Worm (Caenorhabditis elegans) whole organism, young adult: ENCODE data around the gene ccz-1.

Source experiments
- B0261.1 ChIP-seq: sonication (generic microtip); optimal IDR thresholded peaks from 2 replicates; lab custom pipeline; 2016; ENCODE audit warnings: mild to moderate bottlenecking, missing genetic modification characterization, moderate library complexity, missing compliant biosample characterization
- B0336.3 ChIP-seq: fragments of 200-800 bp; sonication (Bioruptor generic); IDR thresholded peaks from 2 replicates; pipeline ENCODE4 v1.3.6; 2022; ENCODE audit warnings: missing genetic modification characterization, missing compliant biosample characterization
- D2030.7 ChIP-seq: fragments of 200-800 bp; sonication (Bioruptor generic); IDR thresholded peaks from 2 replicates; pipeline ENCODE4 v1.3.6; 2022; ENCODE audit warnings: missing genetic modification reagents, missing genetic modification characterization, missing compliant biosample characterization
- F23B12.7 ChIP-seq: sonication (generic microtip); optimal IDR thresholded peaks from 2 replicates; lab custom pipeline; 2017; ENCODE audit warnings: missing genetic modification characterization, mild to moderate bottlenecking, missing compliant biosample characterization, antibody characterized with exemption, moderate library complexity; ENCODE audit not compliant: insufficient read depth
- F39B2.1 ChIP-seq: fragments of 200-800 bp; sonication (Bioruptor generic); IDR thresholded peaks from 2 replicates; pipeline ENCODE4 v1.3.6; 2022; ENCODE audit warnings: missing genetic modification reagents, missing genetic modification characterization, missing compliant biosample characterization
- F49E8.2 ChIP-seq: sonication (generic microtip); optimal IDR thresholded peaks from 3 replicates; lab custom pipeline; 2017; ENCODE audit warnings: missing genetic modification characterization, mild to moderate bottlenecking, missing compliant biosample characterization, antibody characterized with exemption, moderate library complexity; ENCODE audit not compliant: insufficient read depth
- F55B11.4 ChIP-seq: sonication (generic microtip); optimal IDR thresholded peaks from 2 replicates; lab custom pipeline; 2016; ENCODE audit warnings: missing compliant biosample characterization, missing genetic modification characterization, borderline replicate concordance; ENCODE audit not compliant: insufficient read depth
- F57A8.1 ChIP-seq: fragments of 200-800 bp; sonication (Bioruptor generic); optimal IDR thresholded peaks from 2 replicates; lab custom pipeline; 2018; ENCODE audit warnings: mild to moderate bottlenecking, missing genetic modification characterization, moderate library complexity, missing compliant biosample characterization
- T07F8.4 ChIP-seq: sonication (generic microtip); optimal IDR thresholded peaks from 2 replicates; lab custom pipeline; 2016; ENCODE audit warnings: mild to moderate bottlenecking, missing genetic modification characterization, moderate library complexity, missing compliant biosample characterization
- Y67H2A.10 ChIP-seq: fragments of 200-800 bp; sonication (Bioruptor generic); conservative IDR thresholded peaks from 2 replicates; pipeline ENCODE4 v1.3.6; 2022; ENCODE audit warnings: missing genetic modification reagents, missing genetic modification characterization, missing compliant biosample characterization
- aptf-2 ChIP-seq: fragments of 200-800 bp; sonication (Bioruptor generic); conservative IDR thresholded peaks from 2 replicates; pipeline ENCODE4 v1.3.6; 2022; ENCODE audit warnings: missing genetic modification reagents, missing genetic modification characterization, missing compliant biosample characterization
- athp-1 ChIP-seq: sonication (generic microtip); optimal IDR thresholded peaks from 2 replicates; lab custom pipeline; 2017; ENCODE audit warnings: mild to moderate bottlenecking, missing genetic modification characterization, missing compliant biosample characterization
- attf-3 ChIP-seq: fragments of 200-800 bp; sonication (Bioruptor generic); conservative IDR thresholded peaks from 2 replicates; pipeline ENCODE4 v1.3.6; 2022; ENCODE audit warnings: missing genetic modification reagents, missing genetic modification characterization, missing compliant biosample characterization
- attf-5 ChIP-seq: fragments of 200-800 bp; sonication (Bioruptor generic); optimal IDR thresholded peaks from 2 replicates; lab custom pipeline; 2018; ENCODE audit warnings: mild to moderate bottlenecking, missing genetic modification characterization, missing compliant biosample characterization
- ceh-100 ChIP-seq: fragments of 200-800 bp; sonication (Bioruptor generic); IDR thresholded peaks from 2 replicates; pipeline ENCODE4 v1.3.6; 2022; ENCODE audit warnings: missing genetic modification reagents, missing genetic modification characterization, missing compliant biosample characterization
- ceh-27 ChIP-seq: fragments of 200-800 bp; sonication (Bioruptor generic); optimal IDR thresholded peaks from 2 replicates; lab custom pipeline; 2018; ENCODE audit warnings: mild to moderate bottlenecking, missing genetic modification characterization, moderate library complexity, missing compliant biosample characterization
- ceh-40 ChIP-seq: fragments of 200-800 bp; sonication (Bioruptor generic); IDR thresholded peaks from 2 replicates; pipeline ENCODE4 v1.3.6; 2022; ENCODE audit warnings: missing genetic modification characterization, missing compliant biosample characterization
- ceh-79 ChIP-seq: sonication (generic microtip); optimal IDR thresholded peaks from 2 replicates; lab custom pipeline; 2017; ENCODE audit warnings: mild to moderate bottlenecking, missing genetic modification characterization, missing compliant biosample characterization
- ceh-91 ChIP-seq: fragments of 200-800 bp; sonication (Bioruptor generic); IDR thresholded peaks from 2 replicates; pipeline ENCODE4 v1.3.6; 2022; ENCODE audit warnings: missing genetic modification reagents, missing genetic modification characterization, missing compliant biosample characterization
- egl-44 ChIP-seq: fragments of 200-800 bp; sonication (Bioruptor generic); IDR thresholded peaks from 2 replicates; pipeline ENCODE4 v1.3.6; 2022; ENCODE audit warnings: missing genetic modification reagents, missing genetic modification characterization, missing compliant biosample characterization
- ekl-4 ChIP-seq: fragments of 200-800 bp; sonication (Bioruptor generic); IDR thresholded peaks from 2 replicates; pipeline ENCODE4 v1.3.6; 2022; ENCODE audit warnings: missing genetic modification reagents, missing genetic modification characterization, missing compliant biosample characterization
- ets-4 ChIP-seq: fragments of 200-800 bp; sonication (Bioruptor generic); optimal IDR thresholded peaks from 2 replicates; lab custom pipeline; 2018; ENCODE audit warnings: mild to moderate bottlenecking, missing genetic modification characterization, missing compliant biosample characterization
- fkh-3 ChIP-seq: sonication (generic microtip); optimal IDR thresholded peaks from 2 replicates; lab custom pipeline; 2016; ENCODE audit warnings: mild to moderate bottlenecking, missing genetic modification characterization, missing compliant biosample characterization
- lag-1 ChIP-seq: fragments of 200-800 bp; sonication (Bioruptor generic); IDR thresholded peaks from 2 replicates; pipeline ENCODE4 v1.3.6; 2022; ENCODE audit warnings: missing genetic modification reagents, missing genetic modification characterization, missing compliant biosample characterization
- let-526 ChIP-seq: fragments of 200-800 bp; sonication (Bioruptor generic); IDR thresholded peaks from 2 replicates; pipeline ENCODE4 v1.3.6; 2022; ENCODE audit warnings: missing genetic modification reagents, missing genetic modification characterization, missing compliant biosample characterization
- lin-54 ChIP-seq: fragments of 200-800 bp; sonication (Bioruptor generic); optimal IDR thresholded peaks from 2 replicates; lab custom pipeline; 2018; ENCODE audit warnings: mild to moderate bottlenecking, missing genetic modification characterization, missing compliant biosample characterization
- madf-10 ChIP-seq: sonication (generic microtip); optimal IDR thresholded peaks from 2 replicates; lab custom pipeline; 2016; ENCODE audit warnings: mild to moderate bottlenecking, missing genetic modification characterization, missing compliant biosample characterization
- madf-3 ChIP-seq: fragments of 200-800 bp; sonication (Bioruptor generic); IDR thresholded peaks from 2 replicates; pipeline ENCODE4 v1.3.6; 2022; ENCODE audit warnings: missing genetic modification reagents, missing genetic modification characterization, missing compliant biosample characterization
- madf-6 ChIP-seq: fragments of 200-800 bp; sonication (Bioruptor generic); IDR thresholded peaks from 2 replicates; pipeline ENCODE4 v1.3.6; 2022; ENCODE audit warnings: missing genetic modification reagents, missing genetic modification characterization, missing compliant biosample characterization
- mes-4 ChIP-seq: sonication (generic microtip); optimal IDR thresholded peaks from 2 replicates; lab custom pipeline; 2016; ENCODE audit warnings: missing genotype, missing genetic modification characterization, missing compliant biosample characterization
- mxl-1 ChIP-seq: sonication (generic microtip); optimal IDR thresholded peaks from 2 replicates; lab custom pipeline; 2016; ENCODE audit warnings: missing genetic modification characterization, missing compliant biosample characterization
- nfya-2 ChIP-seq: fragments of 200-800 bp; sonication (Bioruptor generic); IDR thresholded peaks from 2 replicates; pipeline ENCODE4 v1.3.6; 2022; ENCODE audit warnings: missing genetic modification reagents, missing genetic modification characterization, missing compliant biosample characterization
- nhr-120 ChIP-seq: fragments of 200-800 bp; sonication (Bioruptor generic); IDR thresholded peaks from 2 replicates; pipeline ENCODE4 v1.3.6; 2022; ENCODE audit warnings: missing genetic modification characterization, missing compliant biosample characterization
- nhr-80 ChIP-seq: sonication (generic microtip); optimal IDR thresholded peaks from 2 replicates; lab custom pipeline; 2016; ENCODE audit warnings: missing genetic modification characterization, missing compliant biosample characterization
- nhr-90 ChIP-seq: sonication (generic microtip); optimal IDR thresholded peaks from 2 replicates; lab custom pipeline; 2016; ENCODE audit warnings: missing genotype, mild to moderate bottlenecking, missing genetic modification characterization, missing compliant biosample characterization
- pbrm-1 ChIP-seq: fragments of 200-800 bp; sonication (Bioruptor generic); IDR thresholded peaks from 2 replicates; pipeline ENCODE4 v1.3.6; 2022; ENCODE audit warnings: missing genetic modification reagents, missing genetic modification characterization, missing compliant biosample characterization
- rec-8 ChIP-seq, 2 experiments: sonication (generic microtip); optimal IDR thresholded peaks; 2 replicates each; lab custom pipeline; 2016; ENCODE audit warnings: mild to moderate bottlenecking in 2 of 2, missing genetic modification characterization in 2 of 2, missing genetic modification reagents in 2 of 2, missing genotype in 2 of 2, missing biosample characterization in 1 of 2, missing compliant biosample characterization in 1 of 2, moderate library complexity in 1 of 2
- rpc-1 ChIP-seq, 2 experiments: fragments of 150-350 bp in 1 of 2; sonication (generic microtip) in 1 of 2; optimal IDR thresholded peaks; 2 replicates each; lab custom pipeline; 2014 to 2018; ENCODE audit warnings: missing biosample characterization in 1 of 2, missing genetic modification characterization in 1 of 2, missing genetic modification reagents in 1 of 2, missing genotype in 1 of 2
- snpc-4 ChIP-seq, 5 experiments: fragments of 150-350 bp in 1 of 5; sonication (generic microtip) in 4 of 5; optimal IDR thresholded peaks; 2 replicates each; lab custom pipeline; 2014 to 2018; ENCODE audit warnings: missing genetic modification characterization in 5 of 5, missing biosample characterization in 3 of 5, antibody characterized with exemption in 2 of 5, mild to moderate bottlenecking in 2 of 5, missing compliant biosample characterization in 2 of 5, missing genotype in 2 of 5, moderate library complexity in 2 of 5, missing genetic modification reagents in 1 of 5
- somi-1 ChIP-seq: fragments of 200-800 bp; sonication (Bioruptor generic); optimal IDR thresholded peaks from 2 replicates; lab custom pipeline; 2018; ENCODE audit warnings: mild to moderate bottlenecking, missing genetic modification characterization, missing compliant biosample characterization
- sptf-2 ChIP-seq: fragments of 200-800 bp; sonication (Bioruptor generic); optimal IDR thresholded peaks from 2 replicates; lab custom pipeline; 2018; ENCODE audit warnings: mild to moderate bottlenecking, missing genetic modification characterization, missing compliant biosample characterization
- tbx-9 ChIP-seq: sonication (generic microtip); optimal IDR thresholded peaks from 2 replicates; lab custom pipeline; 2016; ENCODE audit warnings: borderline replicate concordance, missing genetic modification characterization, inconsistent platforms, missing compliant biosample characterization
- unc-130 ChIP-seq: sonication (generic microtip); optimal IDR thresholded peaks from 2 replicates; lab custom pipeline; 2016; ENCODE audit warnings: missing genetic modification reagents, missing genetic modification characterization, missing compliant biosample characterization
- unc-62 ChIP-seq: fragments of 150-350 bp; optimal IDR thresholded peaks from 2 replicates; lab custom pipeline; 2014; ENCODE audit warnings: missing biosample characterization, missing genetic modification reagents, missing genetic modification characterization
- zfh-2 ChIP-seq: fragments of 200-800 bp; sonication (Bioruptor generic); conservative IDR thresholded peaks from 2 replicates; pipeline ENCODE4 v1.3.6; 2022; ENCODE audit warnings: missing genetic modification reagents, missing genetic modification characterization, missing compliant biosample characterization
- ztf-25 ChIP-seq: fragments of 200-800 bp; sonication (Bioruptor generic); IDR thresholded peaks from 2 replicates; pipeline ENCODE4 v1.3.6; 2022; ENCODE audit warnings: missing genetic modification reagents, missing genetic modification characterization, missing compliant biosample characterization
- ztf-26 ChIP-seq: sonication (generic microtip); optimal IDR thresholded peaks from 2 replicates; lab custom pipeline; 2017; ENCODE audit warnings: missing genetic modification characterization, missing compliant biosample characterization
- ztf-3 ChIP-seq: fragments of 200-800 bp; sonication (Bioruptor generic); optimal IDR thresholded peaks from 2 replicates; lab custom pipeline; 2018; ENCODE audit warnings: mild to moderate bottlenecking, missing genetic modification characterization, missing compliant biosample characterization

ccz-1 gene

DNA sequence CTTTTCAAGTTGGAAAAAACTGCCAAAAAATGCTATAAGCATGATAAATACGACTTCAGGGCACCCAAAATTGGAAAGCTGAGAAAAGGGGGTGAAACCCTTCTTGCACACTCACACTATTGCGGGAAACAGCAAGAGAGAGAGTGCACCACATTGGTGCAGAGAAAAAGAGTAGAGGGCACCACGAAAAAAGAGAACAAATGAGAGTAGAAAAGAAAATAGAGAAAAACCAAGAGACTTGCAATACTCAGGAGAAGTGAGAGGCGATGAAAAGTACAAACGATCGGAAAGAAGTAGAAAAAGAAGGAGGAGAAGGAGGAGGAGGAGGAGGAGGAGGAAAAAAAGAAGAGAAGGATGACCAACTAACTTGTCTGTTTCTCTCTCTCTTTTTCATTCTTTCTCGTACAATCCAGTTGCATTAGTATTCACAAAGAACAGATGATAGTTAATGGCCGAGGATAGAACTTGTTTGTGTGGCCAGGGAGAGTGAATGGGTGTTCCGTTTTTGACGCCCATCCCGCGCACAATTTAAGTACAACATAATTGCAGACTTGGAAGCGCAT, 23.4 kb upstream of the ccz-1 start (continued):
- TF ChIP-seq rec-8 (tag; optimal IDR thresholded peaks at IDR 0.05; lab: Kevin White, UChicago) (no peak), F49E8.2 (tag; lab: Kevin White, UChicago) (no peak), let-526 (GFP tag; lab: Robert Waterston, UW) (0 out of 2 replicates have a peak, but pooled peaks have one; percentile 9), T07F8.4 (tag; lab: Kevin White, UChicago) (no peak), pbrm-1 (GFP tag; lab: Robert Waterston, UW) (no peak), madf-10 (tag; lab: Kevin White, UChicago) (no peak), ceh-27 (GFP tag; lab: Kevin White, UChicago) (peak; percentile 33), athp-1 (tag; lab: Kevin White, UChicago) (no peak), Y67H2A.10 (GFP tag; lab: Robert Waterston, UW) (no peak), nhr-120 (GFP tag; lab: Robert Waterston, UW) (no peak), aptf-2 (GFP tag; lab: Robert Waterston, UW) (no peak), F55B11.4 (no peak), sptf-2 (GFP tag; lab: Kevin White, UChicago) (no peak), ceh-79 (no peak), mxl-1 (tag; lab: Kevin White, UChicago) (no peak), unc-130 (GFP tag; lab: Kevin White, UChicago) (no peak), F57A8.1 (no peak), F39B2.1 (GFP tag; lab: Robert Waterston, UW) (no peak), lin-54 (GFP tag; lab: Kevin White, UChicago) (peak; percentile 32), ztf-25 (GFP tag; lab: Robert Waterston, UW) (no peak), madf-3 (GFP tag; lab: Robert Waterston, UW) (no peak), fkh-3 (tag; lab: Kevin White, UChicago) (no peak), ztf-26 (peak; percentile 37), ets-4 (GFP tag; lab: Kevin White, UChicago) (no peak), F23B12.7 (tag; lab: Kevin White, UChicago) (no peak), B0336.3 (GFP tag; lab: Robert Waterston, UW) (no peak), ekl-4 (GFP tag; lab: Robert Waterston, UW) (no peak), egl-44 (GFP tag; lab: Robert Waterston, UW) (no peak), attf-3 (GFP tag; lab: Robert Waterston, UW) (no peak), rpc-1 (optimal IDR thresholded peaks at IDR 0.05; lab: Kevin White, UChicago) (no peak), rpc-1 (tag; optimal IDR thresholded peaks at IDR 0.05; lab: Kevin White, UChicago) (no peak), nhr-80 (tag; lab: Kevin White, UChicago) (no peak), attf-5 (GFP tag; lab: Kevin White, UChicago) (peak; percentile 6), B0261.1 (tag; lab: Kevin White, UChicago) (no peak), ceh-100 (no peak), nfya-2 (GFP tag; lab: Robert Waterston, UW) (no peak), unc-62 (GFP tag; lab: Kevin White, UChicago) (no peak), snpc-4 (GFP tag; optimal IDR thresholded peaks at IDR 0.05; lab: Kevin White, UChicago) (no peak), snpc-4 (tag; optimal IDR thresholded peaks at IDR 0.05; lab: Kevin White, UChicago) (peak in 1 of 4 experiments; percentile 9), madf-6 (no peak), ztf-3 (GFP tag; lab: Kevin White, UChicago) (no peak), lag-1 (GFP tag; lab: Robert Waterston, UW) (no peak), somi-1 (GFP tag; lab: Kevin White, UChicago) (peak; percentile 38), ceh-40 (0 out of 2 replicates have a peak, but pooled peaks have one; percentile 53), nhr-90 (no peak), ceh-91 (GFP tag; lab: Robert Waterston, UW) (no peak), D2030.7 (no peak), zfh-2 (GFP tag; lab: Robert Waterston, UW) (peak; percentile 83), mes-4 (no peak), tbx-9 (tag; lab: Kevin White, UChicago) (no peak)
